Fruit fly (Drosophila melanogaster): ENCODE results near the gene mge.

mge gene

dm6 chr3L:3928205-3928942 lies 18.6 kb upstream of the mge start (continued):
- TF ChIP-seq CG7963 (GFP tag; IDR thresholded peaks at IDR 0.05; ENCODE audit: partially characterized antibody) (no peak), ttk (GFP tag; IDR thresholded peaks at IDR 0.05) (peak; percentile 75), shn (GFP tag; optimal IDR thresholded peaks at IDR 0.05) (peak; percentile 55), CG9876 (GFP tag; optimal IDR thresholded peaks at IDR 0.05) (peak; percentile 81), CG10979 (tag; optimal IDR thresholded peaks at IDR 0.05) (no peak), CTCF (GFP tag; optimal IDR thresholded peaks at IDR 0.05) (no peak), CG43689 (GFP tag; IDR thresholded peaks at IDR 0.05) (peak; percentile 75), luna (GFP tag; optimal IDR thresholded peaks at IDR 0.05) (peak; percentile 59), Asciz (GFP tag; optimal IDR thresholded peaks at IDR 0.05) (peak; percentile 65), pb (GFP tag; optimal IDR thresholded peaks at IDR 0.05) (peak; percentile 41), danr (GFP tag; IDR thresholded peaks at IDR 0.05) (peak; percentile 77), CG31441 (GFP tag; IDR thresholded peaks at IDR 0.05) (peak; percentile 69), Hmr (GFP tag; optimal IDR thresholded peaks at IDR 0.05) (peak; percentile 92), chn (GFP tag; optimal IDR thresholded peaks at IDR 0.05) (peak; percentile 84), CG12769 (tag; optimal IDR thresholded peaks at IDR 0.05) (peak; percentile 97), cato (GFP tag; optimal IDR thresholded peaks at IDR 0.05; ENCODE audit: borderline replicate concordance) (peak; percentile 42), ci (GFP tag; IDR thresholded peaks at IDR 0.05) (peak; percentile 92), toy (GFP tag; IDR thresholded peaks at IDR 0.05) (peak; percentile 78), HLHmδ (GFP tag; optimal IDR thresholded peaks at IDR 0.05) (no peak), run (tag; optimal IDR thresholded peaks at IDR 0.05) (peak; percentile 54), CG14441 (GFP tag; IDR thresholded peaks at IDR 0.05) (peak; percentile 88), CG1529 (GFP tag; optimal IDR thresholded peaks at IDR 0.05) (peak; percentile 56), CG10654 (GFP tag; optimal IDR thresholded peaks at IDR 0.05) (peak; percentile 52), CG31365 (tag; optimal IDR thresholded peaks at IDR 0.05) (peak; percentile 51), CG3407 (GFP tag; optimal IDR thresholded peaks at IDR 0.05) (peak; percentile 32), her (GFP tag; optimal IDR thresholded peaks at IDR 0.05) (peak; percentile 81), gsb (GFP tag; IDR thresholded peaks at IDR 0.05) (peak; percentile 81), mam (GFP tag; optimal IDR thresholded peaks at IDR 0.05) (peak; percentile 95), Ada2b (GFP tag; IDR thresholded peaks at IDR 0.05) (peak; percentile 85), CG12236 (GFP tag; optimal IDR thresholded peaks at IDR 0.05) (peak; percentile 35), pros (GFP tag; optimal IDR thresholded peaks at IDR 0.05) (no peak), Rfx (GFP tag; IDR thresholded peaks at IDR 0.05) (peak; percentile 95), Doc2 (GFP tag; IDR thresholded peaks at IDR 0.05) (peak; percentile 50; the same call in 1 of the 2 replicates), sim (GFP tag; IDR thresholded peaks at IDR 0.05) (no peak; the same call in 1 of the 2 replicates), Bteb2 (GFP tag; optimal IDR thresholded peaks at IDR 0.05) (peak; percentile 84), inv (GFP tag; IDR thresholded peaks at IDR 0.05; ENCODE audit: partially characterized antibody) (no peak), CG7357 (GFP tag; IDR thresholded peaks at IDR 0.05) (peak; percentile 66), Max (GFP tag; optimal IDR thresholded peaks at IDR 0.05) (peak; percentile 78), D19B (GFP tag; optimal IDR thresholded peaks at IDR 0.05) (peak; percentile 75), Rx (GFP tag; IDR thresholded peaks at IDR 0.05) (peak; percentile 66), fd102C (GFP tag; optimal IDR thresholded peaks at IDR 0.05) (no peak), Neu2 (GFP tag; optimal IDR thresholded peaks at IDR 0.05; ENCODE audit: borderline replicate concordance) (no peak), cas (GFP tag; IDR thresholded peaks at IDR 0.05) (peak; percentile 81), CG6272 (GFP tag; IDR thresholded peaks at IDR 0.05) (peak; percentile 73), Elba2 (GFP tag; optimal IDR thresholded peaks at IDR 0.05) (no peak), z (GFP tag; IDR thresholded peaks at IDR 0.05) (no peak), CG6791 (GFP tag; IDR thresholded peaks at IDR 0.05; ENCODE audit: partially characterized antibody) (no peak), CG2129 (GFP tag; IDR thresholded peaks at IDR 0.05; ENCODE audit: partially characterized antibody) (no peak), CG13775 (GFP tag; optimal IDR thresholded peaks at IDR 0.05) (peak; percentile 81), CG18599 (GFP tag; optimal IDR thresholded peaks at IDR 0.05) (peak; percentile 97), Atf6 (GFP tag; IDR thresholded peaks at IDR 0.05) (peak; percentile 96)

All from whole organism, embryonic.